Worm (Caenorhabditis elegans) whole organism, early embryonic: ENCODE measurements around the gene thk-1.

Experiments used
- ama-1 ChIP-seq: fragments of 150-350 bp; optimal IDR thresholded peaks from 2 replicates; lab custom pipeline; 2014
- tbx-37 ChIP-seq: fragments of 200-800 bp; sonication (Bioruptor generic); conservative IDR thresholded peaks from 2 replicates; pipeline ENCODE4 v1.3.6; 2022; ENCODE audit warnings: missing genetic modification reagents, missing genetic modification characterization, missing compliant biosample characterization

DNA sequence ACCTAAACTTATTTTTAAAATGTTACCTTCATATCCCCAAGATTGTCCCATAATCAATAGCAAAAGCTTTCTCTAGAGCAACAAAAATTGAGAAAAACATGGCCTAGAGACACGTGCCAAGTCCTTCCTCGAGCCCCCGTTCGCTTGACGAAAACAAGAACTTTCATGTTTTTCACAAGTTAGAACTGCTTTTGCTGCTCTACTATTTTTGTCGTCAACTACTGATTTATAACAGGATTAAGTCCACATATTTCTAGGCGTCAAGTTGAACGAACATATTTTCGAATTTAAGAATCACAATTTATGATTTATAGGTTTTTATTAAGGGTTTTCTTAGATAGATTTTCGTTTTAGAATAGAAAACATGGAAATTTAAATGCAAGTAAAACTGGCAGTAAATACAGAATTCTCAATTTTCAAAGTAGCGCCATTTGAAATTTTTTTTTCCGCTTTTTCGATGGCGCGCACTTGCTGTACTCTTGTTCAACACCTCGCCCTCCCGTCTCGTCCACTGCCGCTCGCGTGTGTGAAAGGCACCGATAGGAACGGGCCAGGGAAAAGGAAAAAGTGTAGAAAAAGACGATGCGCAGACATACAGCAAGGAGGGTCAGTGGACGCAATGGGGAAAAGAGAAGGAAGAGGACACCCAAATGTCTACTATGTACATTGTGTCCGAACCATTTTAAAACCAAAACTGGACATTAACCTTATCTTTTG, 3.0 kb upstream of the thk-1 start, which contains the start of gene rad-51:
- no peak for TF ChIP-seq ama-1 (lab: Kevin White, UChicago)
- TF ChIP-seq tbx-37 (GFP tag; lab: Robert Waterston, UW) = no peak
